Fruit fly (Drosophila melanogaster) whole organism, embryonic: ENCODE measurements around the gene CG42827.

Source experiments
- BEAF-32 ChIP-seq: fragments of 200-800 bp; sonication (Bioruptor generic); optimal IDR thresholded peaks from 3 replicates; lab custom pipeline; 2017; ENCODE audit warnings: missing biosample characterization, missing genetic modification characterization, mild to moderate bottlenecking, moderate library complexity, missing genetic modification reagents
- C15 ChIP-seq: fragments of 200-800 bp; sonication (Bioruptor generic); IDR thresholded peaks from 3 replicates; pipeline ENCODE4 v1.3.6; 2022; ENCODE audit warnings: missing biosample characterization, missing genetic modification characterization
- CG10267 ChIP-seq: fragments of 200-800 bp; sonication (Bioruptor generic); optimal IDR thresholded peaks from 2 replicates; lab custom pipeline; 2018; ENCODE audit warnings: missing biosample characterization, mild to moderate bottlenecking, missing genetic modification characterization, moderate library complexity
- CG10321 ChIP-seq: fragments of 200-800 bp; sonication (Bioruptor generic); IDR thresholded peaks from 2 replicates; pipeline ENCODE4 v1.3.6; 2022; ENCODE audit warnings: missing biosample characterization, missing genetic modification characterization
- CG11398 ChIP-seq: fragments of 200-800 bp; sonication (Bioruptor generic); optimal IDR thresholded peaks from 2 replicates; lab custom pipeline; 2016; ENCODE audit warnings: missing biosample characterization, missing genetic modification characterization
- CG11696 ChIP-seq: fragments of 200-800 bp; sonication (Bioruptor generic); IDR thresholded peaks from 2 replicates; pipeline ENCODE4 v1.3.6; 2022; ENCODE audit warnings: missing biosample characterization, missing genetic modification characterization
- CG12071 ChIP-seq: fragments of 200-800 bp; sonication (Bioruptor generic); optimal IDR thresholded peaks from 3 replicates; lab custom pipeline; 2018; ENCODE audit warnings: missing biosample characterization, mild to moderate bottlenecking, missing genetic modification characterization
- CG13123 ChIP-seq: fragments of 200-800 bp; sonication (Bioruptor generic); optimal IDR thresholded peaks from 2 replicates; lab custom pipeline; 2016; ENCODE audit warnings: missing biosample characterization, missing genetic modification characterization
- CG14667 ChIP-seq: fragments of 200-800 bp; sonication (Bioruptor generic); IDR thresholded peaks from 2 replicates; pipeline ENCODE4 v1.3.6; 2022; ENCODE audit warnings: missing biosample characterization, missing genetic modification characterization
- CG16863 ChIP-seq: fragments of 200-800 bp; sonication (Bioruptor generic); optimal IDR thresholded peaks from 3 replicates; lab custom pipeline; 2016; ENCODE audit warnings: missing biosample characterization, missing genetic modification characterization
- CG17568 ChIP-seq: fragments of 200-800 bp; sonication (Bioruptor generic); optimal IDR thresholded peaks from 2 replicates; lab custom pipeline; 2018; ENCODE audit warnings: missing biosample characterization, mild to moderate bottlenecking, missing genetic modification characterization, moderate library complexity
- CG1792 ChIP-seq: fragments of 200-800 bp; sonication (Bioruptor generic); optimal IDR thresholded peaks from 2 replicates; lab custom pipeline; 2016; ENCODE audit warnings: missing biosample characterization, missing genetic modification characterization
- CG2678 ChIP-seq: fragments of 200-800 bp; sonication (Bioruptor generic); optimal IDR thresholded peaks from 3 replicates; lab custom pipeline; 2019; ENCODE audit warnings: missing biosample characterization, mild to moderate bottlenecking, missing genetic modification characterization, moderate library complexity
- CG32767 ChIP-seq: fragments of 200-800 bp; sonication (Bioruptor generic); IDR thresholded peaks from 2 replicates; pipeline ENCODE4 v1.3.6; 2022; ENCODE audit warnings: missing biosample characterization, missing genetic modification characterization
- CG33557 ChIP-seq: fragments of 200-800 bp; sonication (Bioruptor generic); optimal IDR thresholded peaks from 2 replicates; lab custom pipeline; 2019; ENCODE audit warnings: missing biosample characterization, mild to moderate bottlenecking, missing genetic modification characterization, moderate library complexity
- CG3838 ChIP-seq: fragments of 200-800 bp; sonication (Bioruptor generic); optimal IDR thresholded peaks from 3 replicates; lab custom pipeline; 2016; ENCODE audit warnings: missing biosample characterization, missing genetic modification characterization
- CG8478 ChIP-seq: fragments of >200 bp; optimal IDR thresholded peaks from 2 replicates; lab custom pipeline; 2018
- CG8924 ChIP-seq: fragments of 200-800 bp; optimal IDR thresholded peaks from 3 replicates; lab custom pipeline; 2019; ENCODE audit warnings: missing biosample characterization, mild to moderate bottlenecking, missing genetic modification characterization, moderate library complexity
- Doc2 ChIP-seq: fragments of 200-800 bp; sonication (Bioruptor generic); IDR thresholded peaks from 2 replicates; pipeline ENCODE4 v1.3.6; 2022; ENCODE audit warnings: missing biosample characterization, missing genetic modification characterization
- Elba2 ChIP-seq: fragments of 200-800 bp; sonication (Bioruptor generic); optimal IDR thresholded peaks from 3 replicates; lab custom pipeline; 2016; ENCODE audit warnings: missing biosample characterization, missing genetic modification characterization
- Hey ChIP-seq: fragments of 200-800 bp; sonication (Bioruptor generic); optimal IDR thresholded peaks from 3 replicates; lab custom pipeline; 2018; ENCODE audit warnings: missing biosample characterization, mild to moderate bottlenecking, missing genetic modification characterization
- Hr3 ChIP-seq: fragments of 200-800 bp; sonication (Bioruptor generic); optimal IDR thresholded peaks from 3 replicates; lab custom pipeline; 2016; ENCODE audit warnings: missing biosample characterization, missing genetic modification characterization
- NfI ChIP-seq: fragments of 200-800 bp; sonication (Bioruptor generic); optimal IDR thresholded peaks from 3 replicates; lab custom pipeline; 2018; ENCODE audit warnings: missing biosample characterization, mild to moderate bottlenecking, missing genetic modification characterization, moderate library complexity
- Rfx ChIP-seq: fragments of 200-800 bp; sonication (Bioruptor generic); IDR thresholded peaks from 2 replicates; pipeline ENCODE4 v1.3.6; 2022; ENCODE audit warnings: missing biosample characterization, missing genetic modification characterization
- Taf1 ChIP-seq: fragments of 200-800 bp; sonication (Bioruptor generic); IDR thresholded peaks from 2 replicates; pipeline ENCODE4 v1.3.6; 2022; ENCODE audit warnings: missing biosample characterization, missing genetic modification characterization
- Xrp1 ChIP-seq: fragments of 200-800 bp; sonication (Bioruptor generic); IDR thresholded peaks from 2 replicates; pipeline ENCODE4 v1.3.6; 2022; ENCODE audit warnings: missing biosample characterization, missing genetic modification characterization
- ase ChIP-seq: fragments of 200-800 bp; sonication (Bioruptor generic); IDR thresholded peaks from 3 replicates; pipeline ENCODE4 v1.3.6; 2022; ENCODE audit warnings: missing biosample characterization, missing genetic modification characterization
- br ChIP-seq: fragments of >200 bp; optimal IDR thresholded peaks from 2 replicates; lab custom pipeline; 2017
- crp ChIP-seq, 2 experiments: fragments of 200-800 bp; sonication (Bioruptor generic); optimal IDR thresholded peaks; 2 replicates in 1 of 2; 3 replicates in 1 of 2; lab custom pipeline; 2017; ENCODE audit warnings: missing biosample characterization in 2 of 2, missing genetic modification characterization in 2 of 2, mild to moderate bottlenecking in 1 of 2, moderate library complexity in 1 of 2
- dimm ChIP-seq: fragments of 200-800 bp; sonication (Bioruptor generic); IDR thresholded peaks from 2 replicates; pipeline ENCODE4 v1.3.6; 2022; ENCODE audit warnings: missing biosample characterization, missing genetic modification characterization
- dmrt11E ChIP-seq: fragments of 200-800 bp; sonication (Bioruptor generic); optimal IDR thresholded peaks from 3 replicates; lab custom pipeline; 2018; ENCODE audit warnings: missing biosample characterization, mild to moderate bottlenecking, missing genetic modification characterization, moderate library complexity
- eve ChIP-seq, 2 experiments: fragments of >200 bp; optimal IDR thresholded peaks; 2 replicates each; lab custom pipeline; 2017; ENCODE audit warnings: missing biosample characterization in 2 of 2, missing genetic modification characterization in 2 of 2
- fru ChIP-seq: fragments of >200 bp; optimal IDR thresholded peaks from 2 replicates; lab custom pipeline; 2017
- fu2 ChIP-seq: fragments of 200-800 bp; sonication (Bioruptor generic); optimal IDR thresholded peaks from 2 replicates; lab custom pipeline; 2016; ENCODE audit warnings: missing biosample characterization, missing genetic modification characterization
- gcm ChIP-seq: fragments of 200-800 bp; sonication (Bioruptor generic); optimal IDR thresholded peaks from 2 replicates; lab custom pipeline; 2019; ENCODE audit warnings: missing biosample characterization, mild to moderate bottlenecking, missing genetic modification characterization, moderate library complexity
- gcm2 ChIP-seq: fragments of 200-800 bp; sonication (Bioruptor generic); optimal IDR thresholded peaks from 2 replicates; lab custom pipeline; 2016; ENCODE audit warnings: missing biosample characterization, missing genetic modification characterization
- gsb ChIP-seq: fragments of 200-800 bp; sonication (Bioruptor generic); IDR thresholded peaks from 2 replicates; pipeline ENCODE4 v1.3.6; 2022; ENCODE audit warnings: missing biosample characterization, missing genetic modification characterization
- her ChIP-seq: fragments of 200-800 bp; sonication (Bioruptor generic); optimal IDR thresholded peaks from 2 replicates; lab custom pipeline; 2016; ENCODE audit warnings: missing biosample characterization, missing genetic modification characterization
- jumu ChIP-seq: fragments of 200-800 bp; sonication (Bioruptor generic); optimal IDR thresholded peaks from 3 replicates; lab custom pipeline; 2016; ENCODE audit warnings: missing biosample characterization, missing genetic modification characterization
- kah ChIP-seq: fragments of 200-800 bp; sonication (Bioruptor generic); optimal IDR thresholded peaks from 2 replicates; lab custom pipeline; 2018; ENCODE audit warnings: missing biosample characterization, mild to moderate bottlenecking, missing genetic modification characterization
- nmo ChIP-seq: fragments of 200-800 bp; sonication (Bioruptor generic); optimal IDR thresholded peaks from 2 replicates; lab custom pipeline; 2018; ENCODE audit warnings: missing biosample characterization, mild to moderate bottlenecking, missing genetic modification characterization, moderate library complexity
- pb ChIP-seq: fragments of 200-800 bp; sonication (Bioruptor generic); optimal IDR thresholded peaks from 3 replicates; lab custom pipeline; 2016; ENCODE audit warnings: missing biosample characterization, missing genetic modification characterization
- run ChIP-seq: fragments of 200-800 bp; sonication (Bioruptor generic); optimal IDR thresholded peaks from 3 replicates; lab custom pipeline; 2018; ENCODE audit warnings: missing biosample characterization, mild to moderate bottlenecking, missing genetic modification characterization
- scrt ChIP-seq: fragments of 200-800 bp; sonication (Bioruptor generic); optimal IDR thresholded peaks from 2 replicates; lab custom pipeline; 2018; ENCODE audit warnings: missing biosample characterization, mild to moderate bottlenecking, missing genetic modification characterization, moderate library complexity
- sima ChIP-seq: fragments of 200-800 bp; sonication (Bioruptor generic); optimal IDR thresholded peaks from 2 replicates; lab custom pipeline; 2016; ENCODE audit warnings: missing biosample characterization, missing genetic modification characterization
- so ChIP-seq: fragments of 200-800 bp; sonication (Bioruptor generic); IDR thresholded peaks from 3 replicates; pipeline ENCODE4 v1.3.6; 2022; ENCODE audit warnings: missing biosample characterization, missing genetic modification characterization
- toy ChIP-seq: fragments of 200-800 bp; sonication (Bioruptor generic); IDR thresholded peaks from 2 replicates; pipeline ENCODE4 v1.3.6; 2022; ENCODE audit warnings: missing biosample characterization, missing genetic modification characterization
- twi ChIP-seq: fragments of 200-800 bp; optimal IDR thresholded peaks from 2 replicates; lab custom pipeline; 2019; ENCODE audit warnings: missing biosample characterization, mild to moderate bottlenecking, missing genetic modification characterization, moderate library complexity
- vfl ChIP-seq: fragments of 200-800 bp; sonication (Bioruptor generic); optimal IDR thresholded peaks from 2 replicates; lab custom pipeline; 2016; ENCODE audit warnings: missing biosample characterization, missing genetic modification characterization
- vnd ChIP-seq: fragments of 200-800 bp; sonication (Bioruptor generic); IDR thresholded peaks from 3 replicates; pipeline ENCODE4 v1.3.6; 2022; ENCODE audit warnings: missing biosample characterization, missing genetic modification characterization; ENCODE audit not compliant: partially characterized antibody
- zen2 ChIP-seq: fragments of 200-800 bp; sonication (Bioruptor generic); IDR thresholded peaks from 3 replicates; pipeline ENCODE4 v1.3.6; 2022; ENCODE audit warnings: missing biosample characterization, missing genetic modification characterization; ENCODE audit not compliant: partially characterized antibody

The CG42827 gene

dm6 chr3R:23326292-23326691 lies 46.4 kb upstream of the CG42827 start (continued):
- TF ChIP-seq scrt (peak; percentile 63), vnd (GFP tag; lab: Robert Waterston, UW) (no peak), CG16863 (GFP tag; lab: Kevin White, UChicago) (peak; percentile 83), Taf1 (GFP tag; lab: Robert Waterston, UW) (0 out of 2 replicates have a peak, but pooled peaks have one; percentile 52), pb (GFP tag; lab: Kevin White, UChicago) (peak; percentile 85), ase (GFP tag; lab: Robert Waterston, UW) (peak; percentile 63; the same call in 2 of the 3 replicates), fru (lab: Kevin White, UChicago) (no peak), crp (GFP tag; optimal IDR thresholded peaks at IDR 0.05; lab: Kevin White, UChicago) (peak in 1 of 2 experiments; percentile 28), CG12071 (peak; percentile 73), gcm (GFP tag; lab: Kevin White, UChicago) (peak; percentile 82), CG17568 (peak; percentile 82), sima (peak; percentile 30), toy (GFP tag; lab: Robert Waterston, UW) (peak; percentile 66; the same call in 1 of the 2 replicates), vfl (GFP tag; lab: Kevin White, UChicago) (peak; percentile 73), CG32767 (GFP tag; lab: Robert Waterston, UW) (peak; percentile 78), twi (tag; lab: Kevin White, UChicago) (peak; percentile 73), NfI (GFP tag; lab: Kevin White, UChicago) (peak; percentile 86), CG11398 (GFP tag; lab: Kevin White, UChicago) (peak; percentile 85), CG14667 (peak; percentile 71; the same call in 1 of the 2 replicates), Elba2 (GFP tag; lab: Kevin White, UChicago) (no peak), so (GFP tag; lab: Robert Waterston, UW) (peak; percentile 71; the same call in 2 of the 3 replicates), zen2 (no peak), CG13123 (GFP tag; lab: Kevin White, UChicago) (peak; percentile 58), CG2678 (peak; percentile 86), CG8924 (tag; lab: Kevin White, UChicago) (peak; percentile 86), C15 (GFP tag; lab: Robert Waterston, UW) (no peak), nmo (GFP tag; lab: Kevin White, UChicago) (peak; percentile 87), CG3838 (GFP tag; lab: Kevin White, UChicago) (peak; percentile 39), run (tag; lab: Kevin White, UChicago) (peak; percentile 56), fu2 (peak; percentile 71), CG11696 (GFP tag; lab: Robert Waterston, UW) (peak; percentile 65; the same call in 1 of the 2 replicates), CG8478 (lab: Kevin White, UChicago) (no peak), dmrt11E (tag; lab: Kevin White, UChicago) (peak; percentile 95), gsb (peak; percentile 59), jumu (GFP tag; lab: Kevin White, UChicago) (peak; percentile 83), her (peak; percentile 85), CG1792 (peak; percentile 73), CG10321 (peak; percentile 50; the same call in 1 of the 2 replicates), CG33557 (GFP tag; lab: Kevin White, UChicago) (peak; percentile 81), Hey (tag; lab: Kevin White, UChicago) (no peak), dimm (GFP tag; lab: Robert Waterston, UW) (peak; percentile 32; the same call in 1 of the 2 replicates), br (lab: Kevin White, UChicago) (no peak), Xrp1 (GFP tag; lab: Robert Waterston, UW) (peak; percentile 94), Hr3 (peak; percentile 81), eve (GFP tag; optimal IDR thresholded peaks at IDR 0.05; lab: Kevin White, UChicago) (peak in 1 of 2 experiments; percentile 84), CG10267 (peak; percentile 84), Doc2 (GFP tag; lab: Robert Waterston, UW) (no peak), gcm2 (GFP tag; lab: Kevin White, UChicago) (peak; percentile 81), Rfx (GFP tag; lab: Robert Waterston, UW) (peak; percentile 87), kah (peak; percentile 58), BEAF-32 (no peak)
